Worm (Caenorhabditis elegans) whole organism, L4/young adult: Measurements from ENCODE around the gene fbxa-133.
"Not testable (repeated sequence)": the region's sequence is repeated elsewhere in the genome, so short reads cannot be mapped to it uniquely, and the experiment has no call there.

Experiments used
- W03F9.2 ChIP-seq: fragments of 150-350 bp; optimal IDR thresholded peaks from 2 replicates; lab custom pipeline; 2014; ENCODE audit warnings: missing biosample characterization, missing genetic modification characterization
- dao-5 ChIP-seq: sonication (generic microtip); optimal IDR thresholded peaks from 2 replicates; lab custom pipeline; 2016; ENCODE audit warnings: missing genotype, missing genetic modification characterization, moderate library complexity, missing compliant biosample characterization
- him-1 ChIP-seq: sonication (generic microtip); optimal IDR thresholded peaks from 2 replicates; lab custom pipeline; 2016; ENCODE audit warnings: missing genotype, missing genetic modification reagents, missing genetic modification characterization, missing compliant biosample characterization

The fbxa-133 gene

DNA sequence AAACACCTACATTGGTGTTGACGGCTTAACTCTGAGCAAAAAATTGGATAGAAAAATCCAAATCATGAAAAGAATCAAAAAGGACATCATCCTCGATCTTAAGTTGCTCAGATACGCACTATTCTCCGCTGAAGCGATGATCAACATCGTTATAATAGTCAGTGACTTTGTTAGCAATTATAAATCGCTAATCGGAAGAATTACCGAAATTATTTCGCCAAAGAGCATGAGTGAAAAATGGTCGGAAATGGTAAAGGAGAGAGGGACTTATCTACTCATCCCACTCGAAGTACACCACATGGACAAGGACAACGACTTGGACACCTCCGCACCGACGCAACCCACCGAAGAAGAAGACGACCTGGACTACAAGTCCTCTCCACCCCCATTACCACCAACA, 4.6 kb upstream of the fbxa-133 start:
- TF ChIP-seq him-1 (tag; lab: Kevin White, UChicago): no peak
- TF ChIP-seq W03F9.2 (tag; lab: Kevin White, UChicago): no peak
- no peak for TF ChIP-seq dao-5 (tag; lab: Kevin White, UChicago)

DNA sequence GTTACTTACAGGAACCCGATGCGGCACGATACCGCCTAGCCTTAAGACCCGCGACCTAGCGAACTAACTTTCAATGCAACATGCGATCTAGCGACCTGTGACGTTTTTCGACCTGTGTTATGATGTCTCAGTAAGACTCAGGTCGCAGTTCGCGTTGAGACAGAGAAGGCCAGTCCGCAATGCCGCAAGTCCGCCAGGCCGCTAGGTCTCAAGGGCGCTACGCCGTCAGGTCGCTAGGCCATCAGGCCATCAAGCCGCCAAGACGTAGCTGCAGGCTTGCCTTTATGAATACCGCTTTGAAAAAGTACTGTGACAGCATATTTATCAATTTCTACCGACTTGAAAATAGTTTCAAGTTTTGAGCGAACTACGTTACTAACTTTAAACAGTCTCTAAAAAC, 11.1 kb downstream of the fbxa-133 start:
- TF ChIP-seq dao-5 (tag; lab: Kevin White, UChicago) (no peak), him-1 (tag; lab: Kevin White, UChicago) (no peak), W03F9.2 (tag; lab: Kevin White, UChicago) (no peak)

DNA sequence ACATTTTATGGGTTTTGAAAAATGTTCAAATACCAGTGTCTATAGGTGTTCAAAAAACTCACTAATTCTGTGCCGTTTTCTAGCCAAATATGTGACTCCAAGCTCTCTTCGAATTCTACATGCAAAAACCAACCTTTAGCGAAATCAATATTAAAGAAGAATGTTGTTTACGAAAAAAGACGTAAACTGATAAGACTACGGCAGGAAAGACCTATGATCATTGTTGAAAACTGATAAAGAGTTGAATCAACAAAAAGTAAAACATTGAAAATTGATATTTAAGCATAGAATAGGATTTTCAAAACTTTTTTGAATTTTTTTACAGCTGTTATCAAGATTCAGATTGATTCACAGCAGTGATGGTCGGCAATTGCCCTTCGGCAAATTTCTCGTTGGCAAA, 14.2 kb downstream of the fbxa-133 start, which contains the start of gene Y6G8.2:
Gene Y6G8.2 (minus strand): TSS at position 147 of the 400 bp plus-strand sequence.
- TF ChIP-seq him-1 (tag; lab: Kevin White, UChicago) (no peak), W03F9.2 (tag; lab: Kevin White, UChicago) (no peak), dao-5 (tag; lab: Kevin White, UChicago) (no peak)

DNA sequence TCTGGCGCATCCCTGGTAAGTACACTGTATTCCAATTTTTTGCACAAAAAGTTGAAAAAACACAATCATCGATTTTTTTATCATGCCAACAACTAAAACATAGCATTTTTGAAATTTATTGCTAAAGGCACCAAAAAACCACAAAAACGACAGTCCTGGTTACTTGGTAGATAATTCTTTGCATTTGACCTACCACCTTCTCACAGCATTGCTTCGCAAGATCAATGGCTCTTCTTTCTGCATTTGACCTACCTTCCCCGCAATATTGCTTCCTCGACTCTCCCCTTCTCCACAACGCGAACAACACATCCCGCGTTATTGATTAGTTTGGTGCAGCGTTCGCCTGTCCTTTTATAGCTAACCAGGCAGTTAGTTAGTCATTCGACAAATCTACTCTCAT, 16.9 kb downstream of the fbxa-133 start, which contains the start of gene ztf-25:
Gene ztf-25 (plus strand): TSS at position 301 of the 400 bp plus-strand sequence.
- no peak for TF ChIP-seq him-1 (tag; lab: Kevin White, UChicago)
- no peak for TF ChIP-seq dao-5 (tag; lab: Kevin White, UChicago)
- TF ChIP-seq W03F9.2 (tag; lab: Kevin White, UChicago): no peak

- not testable (repeated sequence) for TF ChIP-seq dao-5, W03F9.2, him-1 (tag; lab: Kevin White, UChicago)
Observed at ce11 chrV:17606050-17606449, 21.5 kb downstream of the fbxa-133 start, which contains the start of gene Y6G8.16. Y6G8.16 (plus strand) TSS chrV:17606350.

- TF ChIP-seq dao-5 (tag; lab: Kevin White, UChicago) (no peak), W03F9.2 (tag; lab: Kevin White, UChicago) (no peak), him-1 (tag; lab: Kevin White, UChicago) (no peak)
Observed at ce11 chrV:17607797-17608196, 23.2 kb downstream of the fbxa-133 start, which contains the start of gene srz-91. srz-91 (plus strand) TSS chrV:17608097.

DNA sequence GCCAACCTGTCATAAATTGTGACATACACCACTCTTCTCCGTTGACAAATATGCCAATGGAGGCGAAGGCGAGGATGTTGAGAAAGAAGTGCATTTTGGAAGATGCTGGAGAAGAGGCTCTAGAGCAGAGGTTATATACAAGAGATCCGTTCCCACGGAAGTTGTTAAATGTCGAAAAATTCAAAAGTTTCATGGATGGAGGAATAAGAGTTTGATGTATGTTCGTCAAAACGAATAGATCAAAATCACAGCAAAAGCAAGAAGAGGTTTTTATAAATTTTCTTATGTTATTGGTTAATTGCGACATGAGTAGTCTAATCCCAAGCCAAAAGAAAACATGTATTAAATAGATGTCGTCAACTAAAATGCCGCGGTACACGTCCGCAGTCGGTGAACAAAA, 25.9 kb downstream of the fbxa-133 start, which contains the start of gene Y6G8.15:
Gene Y6G8.15 (minus strand): TSS at position 101 of the 400 bp plus-strand sequence.
- TF ChIP-seq him-1, dao-5, W03F9.2 (tag; lab: Kevin White, UChicago): not testable (repeated sequence)

ce11 chrV:17614251-17614650, 29.7 kb downstream of the fbxa-133 start, which contains the start of gene Y6G8.14:
Y6G8.14 (minus strand) TSS chrV:17614351.
- no peak for TF ChIP-seq him-1 (tag; lab: Kevin White, UChicago)
- TF ChIP-seq dao-5 (tag; lab: Kevin White, UChicago): no peak
- no peak for TF ChIP-seq W03F9.2 (tag; lab: Kevin White, UChicago)

- TF ChIP-seq W03F9.2 (tag; lab: Kevin White, UChicago): no peak
- TF ChIP-seq him-1 (tag; lab: Kevin White, UChicago): no peak
- TF ChIP-seq dao-5 (tag; lab: Kevin White, UChicago): no peak
Observed at ce11 chrV:17615609-17616008, 31.0 kb downstream of the fbxa-133 start, which contains the start of gene Y6G8.5. Y6G8.5 (minus strand) TSS chrV:17615709.

ce11 chrV:17616807-17617206, 32.2 kb downstream of the fbxa-133 start, which contains the start of gene Y6G8.6:
Y6G8.6 (minus strand) TSS chrV:17616904.
- TF ChIP-seq him-1 (tag; lab: Kevin White, UChicago) (no peak), W03F9.2 (tag; lab: Kevin White, UChicago) (no peak), dao-5 (tag; lab: Kevin White, UChicago) (no peak)

ce11 chrV:17620266-17620665, 35.7 kb downstream of the fbxa-133 start, which contains the start of gene Y6G8.8:
Y6G8.8 (plus strand) TSS chrV:17620566.
- TF ChIP-seq W03F9.2 (tag; lab: Kevin White, UChicago): no peak
- no peak for TF ChIP-seq him-1 (tag; lab: Kevin White, UChicago)

DNA sequence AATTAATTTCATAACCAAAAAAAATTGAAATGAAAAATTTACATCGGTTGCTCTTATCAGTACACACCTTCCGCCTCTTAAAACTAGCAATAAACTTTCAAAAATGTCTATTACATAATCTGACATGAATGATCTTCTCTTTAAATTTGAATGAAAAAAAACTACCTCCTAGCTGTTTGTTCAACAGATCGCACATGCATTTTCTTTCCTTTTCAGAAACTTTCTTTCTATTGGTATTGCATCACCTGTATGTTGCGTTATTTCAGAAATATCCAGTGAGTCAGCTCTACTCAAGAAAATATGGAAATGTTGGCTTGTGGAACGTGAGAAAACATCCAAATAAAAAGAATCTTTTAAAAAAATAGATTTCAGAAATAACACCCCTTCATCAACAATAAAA, 38.6 kb downstream of the fbxa-133 start, which contains the start of gene F57G4.1:
Gene F57G4.1 (plus strand): TSS at position 301 of the 400 bp plus-strand sequence.
- no peak for TF ChIP-seq W03F9.2 (tag; lab: Kevin White, UChicago)
- no peak for TF ChIP-seq dao-5 (tag; lab: Kevin White, UChicago)
- no peak for TF ChIP-seq him-1 (tag; lab: Kevin White, UChicago)

ce11 chrV:17624906-17625305, 40.3 kb downstream of the fbxa-133 start, which contains the start of gene F57G4.11:
F57G4.11 (plus strand) TSS chrV:17625206.
- TF ChIP-seq dao-5 (tag; lab: Kevin White, UChicago) (no peak), him-1 (tag; lab: Kevin White, UChicago) (no peak), W03F9.2 (tag; lab: Kevin White, UChicago) (no peak)

DNA sequence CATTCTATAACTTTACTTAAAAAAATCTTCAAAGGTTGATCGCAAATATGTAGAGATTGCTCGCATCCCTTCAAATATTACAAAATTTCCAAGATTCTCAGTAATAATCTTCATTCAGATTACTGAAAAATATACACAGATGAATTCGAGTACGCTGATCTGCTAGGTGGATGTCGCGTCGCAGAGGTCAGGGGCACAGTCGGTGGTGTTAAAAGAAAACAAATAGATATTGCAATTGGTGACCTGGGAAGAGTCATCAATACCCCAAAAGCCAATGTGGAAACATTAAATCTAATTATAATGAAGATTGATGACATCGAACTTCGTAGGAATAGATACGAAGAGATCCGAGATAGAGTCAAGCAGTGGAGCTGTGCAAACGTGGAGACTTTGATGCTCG, 44.0 kb downstream of the fbxa-133 start, which contains the start of gene F57G4.10:
Gene F57G4.10 (plus strand): TSS at position 301 of the 400 bp plus-strand sequence.
- TF ChIP-seq dao-5 (tag; lab: Kevin White, UChicago) (no peak), him-1 (tag; lab: Kevin White, UChicago) (no peak), W03F9.2 (tag; lab: Kevin White, UChicago) (no peak)
